Worm (Caenorhabditis elegans) whole organism, late embryonic: ENCODE results near the gene M01F1.8.

Source experiments
- K02D7.2 ChIP-seq: sonication (generic microtip); optimal IDR thresholded peaks from 2 replicates; lab custom pipeline; 2017; ENCODE audit warnings: mild to moderate bottlenecking, missing genetic modification characterization, missing compliant biosample characterization
- K09A11.1 ChIP-seq: sonication (generic microtip); optimal IDR thresholded peaks from 2 replicates; lab custom pipeline; 2017; ENCODE audit warnings: antibody characterized with exemption, mild to moderate bottlenecking, missing genetic modification characterization, missing compliant biosample characterization; ENCODE audit not compliant: insufficient read depth
- T23F11.4 ChIP-seq: fragments of 200-800 bp; sonication (Bioruptor generic); optimal IDR thresholded peaks from 2 replicates; lab custom pipeline; 2018; ENCODE audit warnings: mild to moderate bottlenecking, missing genetic modification characterization, missing compliant biosample characterization
- ahr-1 ChIP-seq: sonication (generic microtip); optimal IDR thresholded peaks from 2 replicates; lab custom pipeline; 2016; ENCODE audit warnings: missing genetic modification characterization, missing compliant biosample characterization
- ceh-19 ChIP-seq: fragments of 200-800 bp; sonication (Bioruptor generic); optimal IDR thresholded peaks from 2 replicates; lab custom pipeline; 2018; ENCODE audit warnings: mild to moderate bottlenecking, missing genetic modification characterization, missing compliant biosample characterization
- ceh-22 ChIP-seq: sonication (generic microtip); optimal IDR thresholded peaks from 2 replicates; lab custom pipeline; 2017; ENCODE audit warnings: missing biosample characterization, missing genetic modification characterization
- ceh-24 ChIP-seq: sonication (generic microtip); optimal IDR thresholded peaks from 2 replicates; lab custom pipeline; 2016; ENCODE audit warnings: mild to moderate bottlenecking, missing genetic modification characterization, missing compliant biosample characterization
- ceh-31 ChIP-seq: sonication (generic microtip); optimal IDR thresholded peaks from 2 replicates; lab custom pipeline; 2016; ENCODE audit warnings: missing genetic modification characterization, missing compliant biosample characterization
- ceh-48 ChIP-seq: sonication (generic microtip); optimal IDR thresholded peaks from 2 replicates; lab custom pipeline; 2016; ENCODE audit warnings: missing genetic modification characterization, inconsistent platforms, missing compliant biosample characterization
- che-1 ChIP-seq: sonication (generic microtip); optimal IDR thresholded peaks from 2 replicates; lab custom pipeline; 2016; ENCODE audit warnings: mild to moderate bottlenecking, missing genetic modification characterization, missing compliant biosample characterization
- dve-1 ChIP-seq: sonication (generic microtip); optimal IDR thresholded peaks from 2 replicates; lab custom pipeline; 2017; ENCODE audit warnings: antibody characterized with exemption, mild to moderate bottlenecking, missing genetic modification characterization, missing compliant biosample characterization
- eyg-1 ChIP-seq: sonication (generic microtip); optimal IDR thresholded peaks from 2 replicates; lab custom pipeline; 2016; ENCODE audit warnings: missing genotype, missing genetic modification characterization, missing compliant biosample characterization
- fax-1 ChIP-seq: sonication (generic microtip); optimal IDR thresholded peaks from 2 replicates; lab custom pipeline; 2016; ENCODE audit warnings: missing genotype, missing genetic modification characterization, missing compliant biosample characterization
- fkh-10 ChIP-seq: fragments of 150-350 bp; optimal IDR thresholded peaks from 2 replicates; lab custom pipeline; 2014; ENCODE audit warnings: missing biosample characterization, missing genetic modification reagents, missing genetic modification characterization
- hlh-13 ChIP-seq: fragments of 200-800 bp; sonication (Bioruptor generic); optimal IDR thresholded peaks from 2 replicates; lab custom pipeline; 2018; ENCODE audit warnings: mild to moderate bottlenecking, missing genetic modification characterization, missing compliant biosample characterization
- hlh-30 ChIP-seq: sonication (generic microtip); optimal IDR thresholded peaks from 2 replicates; lab custom pipeline; 2017; ENCODE audit warnings: antibody characterized with exemption, missing genetic modification characterization, missing compliant biosample characterization; ENCODE audit not compliant: insufficient read depth
- hlh-6 ChIP-seq: sonication (generic microtip); optimal IDR thresholded peaks from 2 replicates; lab custom pipeline; 2016; ENCODE audit warnings: missing genotype, missing genetic modification characterization, missing compliant biosample characterization
- hlh-8 ChIP-seq: sonication (generic microtip); optimal IDR thresholded peaks from 2 replicates; lab custom pipeline; 2016; ENCODE audit warnings: missing genotype, missing genetic modification characterization, missing compliant biosample characterization
- lin-11 ChIP-seq: fragments of 200-800 bp; sonication (Bioruptor generic); optimal IDR thresholded peaks from 2 replicates; lab custom pipeline; 2018; ENCODE audit warnings: mild to moderate bottlenecking, missing genetic modification characterization, missing compliant biosample characterization
- mec-3 ChIP-seq: sonication (generic microtip); optimal IDR thresholded peaks from 2 replicates; lab custom pipeline; 2016; ENCODE audit warnings: borderline replicate concordance, missing genetic modification characterization, missing compliant biosample characterization
- nhr-11 ChIP-seq: fragments of 150-350 bp; optimal IDR thresholded peaks from 2 replicates; lab custom pipeline; 2014; ENCODE audit warnings: missing biosample characterization, missing genetic modification characterization
- nhr-232 ChIP-seq: sonication (generic microtip); optimal IDR thresholded peaks from 2 replicates; lab custom pipeline; 2016; ENCODE audit warnings: missing genetic modification characterization, missing compliant biosample characterization
- odd-2 ChIP-seq: sonication (generic microtip); optimal IDR thresholded peaks from 2 replicates; lab custom pipeline; 2017; ENCODE audit warnings: antibody characterized with exemption, mild to moderate bottlenecking, missing genetic modification characterization, missing compliant biosample characterization
- pag-3 ChIP-seq: sonication (generic microtip); optimal IDR thresholded peaks from 2 replicates; lab custom pipeline; 2016; ENCODE audit warnings: missing compliant biosample characterization, missing genetic modification characterization, borderline replicate concordance
- pat-9 ChIP-seq: fragments of 200-800 bp; sonication (Bioruptor generic); optimal IDR thresholded peaks from 2 replicates; lab custom pipeline; 2018; ENCODE audit warnings: mild to moderate bottlenecking, missing genetic modification characterization, moderate library complexity, missing compliant biosample characterization
- pax-1 ChIP-seq: fragments of 150-350 bp; optimal IDR thresholded peaks from 2 replicates; lab custom pipeline; 2014; ENCODE audit warnings: missing biosample characterization, missing genetic modification characterization
- pha-4 ChIP-seq: fragments of 150-350 bp; optimal IDR thresholded peaks from 2 replicates; lab custom pipeline; 2018; ENCODE audit warnings: missing biosample characterization, missing genetic modification reagents, missing genetic modification characterization
- pros-1 ChIP-seq: fragments of 150-350 bp; optimal IDR thresholded peaks from 2 replicates; lab custom pipeline; 2014; ENCODE audit warnings: missing biosample characterization, missing genetic modification reagents, missing genetic modification characterization
- ref-2 ChIP-seq: sonication (generic microtip); optimal IDR thresholded peaks from 2 replicates; lab custom pipeline; 2016; ENCODE audit warnings: missing genetic modification characterization, missing compliant biosample characterization
- rnt-1 ChIP-seq: sonication (generic microtip); optimal IDR thresholded peaks from 2 replicates; lab custom pipeline; 2016; ENCODE audit warnings: missing genetic modification characterization, missing compliant biosample characterization
- sdc-2 ChIP-seq: sonication (generic microtip); optimal IDR thresholded peaks from 2 replicates; lab custom pipeline; 2016; ENCODE audit warnings: missing genotype, missing genetic modification characterization, missing compliant biosample characterization
- sox-2 ChIP-seq: fragments of 200-800 bp; sonication (Bioruptor generic); IDR thresholded peaks from 2 replicates; pipeline ENCODE4 v1.3.6; 2022; ENCODE audit warnings: missing genetic modification reagents, missing genetic modification characterization, missing compliant biosample characterization
- unc-3 ChIP-seq, 2 experiments: fragments of 200-800 bp in 1 of 2; sonication (Bioruptor generic) in 1 of 2; sonication (generic microtip) in 1 of 2; conservative IDR thresholded peaks in 1 of 2; optimal IDR thresholded peaks in 1 of 2; 2 replicates each; pipeline versions ENCODE4 v1.3.6 to Lab custom; 2016 to 2022; ENCODE audit warnings: missing compliant biosample characterization in 2 of 2, missing genetic modification characterization in 2 of 2, missing genetic modification reagents in 1 of 2
- unc-86 ChIP-seq: sonication (generic microtip); optimal IDR thresholded peaks from 2 replicates; lab custom pipeline; 2016; ENCODE audit warnings: missing genetic modification characterization, missing compliant biosample characterization

Gene M01F1.8

ce11 chrIII:3532035-3532434, 29.7 kb upstream of the M01F1.8 start (continued):
- TF ChIP-seq eyg-1 (tag; lab: Kevin White, UChicago) (no peak), pax-1 (tag; lab: Kevin White, UChicago) (peak; percentile 61), T23F11.4 (GFP tag; lab: Kevin White, UChicago) (no peak), ceh-48 (tag; lab: Kevin White, UChicago) (peak; percentile 72), fax-1 (tag; lab: Kevin White, UChicago) (no peak), dve-1 (tag; lab: Kevin White, UChicago) (peak; percentile 4), rnt-1 (tag; lab: Kevin White, UChicago) (peak; percentile 35), hlh-6 (no peak), unc-86 (tag; lab: Kevin White, UChicago) (no peak), K09A11.1 (no peak), ceh-24 (no peak), nhr-11 (no peak), K02D7.2 (no peak)
- TF ChIP-seq, all 69 proteins: peak for 13

DNA sequence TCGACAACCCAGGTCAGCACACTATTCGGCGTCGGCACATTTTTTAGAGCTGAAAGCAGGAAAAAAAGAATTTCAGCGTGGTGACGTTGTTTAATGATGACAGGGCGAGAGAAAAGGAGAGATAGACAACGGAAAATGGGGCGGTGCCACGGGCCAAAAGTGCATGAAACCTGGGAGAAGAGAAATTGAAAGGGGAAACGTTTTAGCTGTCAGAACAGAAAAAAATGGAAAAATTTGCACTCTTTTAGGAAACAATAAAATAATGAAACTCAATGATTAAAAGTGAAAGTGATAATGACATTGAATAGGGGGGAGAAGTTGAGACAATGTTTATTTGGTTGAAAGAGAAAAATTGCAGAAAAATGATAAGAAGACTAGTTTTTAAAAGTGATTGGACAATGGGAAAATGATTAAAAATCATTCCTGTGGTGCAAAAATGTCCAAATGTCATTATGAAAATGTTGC, 27.4 kb upstream of the M01F1.8 start, which contains the start of gene pitp-1:
Gene pitp-1 (minus strand): TSS at position 51 of the 465 bp plus-strand sequence.
- TF ChIP-seq pros-1 (tag; lab: Kevin White, UChicago), result no peak
- TF ChIP-seq che-1 (tag; lab: Kevin White, UChicago), result no peak
- no peak for TF ChIP-seq ceh-31 (tag; lab: Kevin White, UChicago)
- no peak for TF ChIP-seq hlh-30 (tag; lab: Kevin White, UChicago)
- TF ChIP-seq ceh-19 (GFP tag; lab: Kevin White, UChicago), result no peak
- no peak for TF ChIP-seq fkh-10 (GFP tag; lab: Kevin White, UChicago)

DNA sequence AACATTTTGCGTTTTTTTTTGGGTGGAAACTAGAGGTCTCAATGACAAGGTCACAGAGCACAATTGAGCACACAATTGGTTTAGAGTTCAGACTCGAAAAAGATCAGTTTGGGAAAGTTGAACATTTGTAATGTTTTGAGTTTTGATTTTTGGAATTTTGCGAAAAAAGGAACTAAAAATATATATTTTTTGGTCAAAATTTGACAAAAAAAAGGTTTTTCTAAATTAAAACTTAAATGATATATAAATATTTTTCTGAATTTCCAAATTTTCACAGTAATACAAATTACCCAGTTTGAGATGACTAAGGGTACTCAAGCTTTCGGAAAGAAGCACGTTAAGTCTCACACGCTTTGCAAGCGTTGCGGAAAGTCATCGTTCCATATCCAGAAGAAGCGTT, 26.0 kb upstream of the M01F1.8 start, which contains the start of gene rpl-37:
Gene rpl-37 (plus strand): TSS at position 301 of the 400 bp plus-strand sequence.
- TF ChIP-seq sdc-2, result no peak
- TF ChIP-seq pat-9 (tag; lab: Kevin White, UChicago), result no peak
- no peak for TF ChIP-seq eyg-1 (tag; lab: Kevin White, UChicago)
- no peak for TF ChIP-seq nhr-11
- no peak for TF ChIP-seq rnt-1 (tag; lab: Kevin White, UChicago)
- no peak for TF ChIP-seq K09A11.1
- TF ChIP-seq odd-2, result no peak
- no peak for TF ChIP-seq mec-3 (tag; lab: Kevin White, UChicago)
- no peak for TF ChIP-seq sox-2 (GFP tag; lab: Robert Waterston, UW)
- no peak for TF ChIP-seq ahr-1 (tag; lab: Kevin White, UChicago)
- no peak for TF ChIP-seq ref-2 (tag; lab: Kevin White, UChicago)
- no peak for TF ChIP-seq pag-3 (tag; lab: Kevin White, UChicago)

DNA sequence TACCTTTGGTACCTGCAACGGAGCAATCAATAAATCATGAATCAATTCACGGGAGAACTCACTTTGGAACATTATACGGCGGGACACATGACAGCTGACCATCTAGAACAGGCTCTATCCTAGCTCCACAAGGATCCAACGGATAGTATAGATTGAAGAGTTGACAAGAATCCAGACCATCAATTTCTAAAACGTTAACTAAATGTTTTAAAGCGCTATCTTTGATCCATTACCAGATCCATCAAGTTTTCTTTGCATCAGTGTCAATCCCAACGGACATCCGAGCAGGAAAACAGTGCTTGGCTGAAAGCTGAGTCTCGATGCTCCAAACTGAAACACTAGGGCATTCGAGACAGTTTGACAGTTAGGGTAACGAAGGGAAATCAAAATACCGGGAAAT, 21.0 kb upstream of the M01F1.8 start:
- TF ChIP-seq nhr-232 (tag; lab: Kevin White, UChicago) (no peak), sox-2 (GFP tag; lab: Robert Waterston, UW) (no peak), pax-1 (tag; lab: Kevin White, UChicago) (no peak), pha-4 (tag; lab: Kevin White, UChicago) (no peak), unc-3 (GFP tag; conservative IDR thresholded peaks at IDR 0.05; lab: Robert Waterston, UW) (no peak), unc-3 (tag; optimal IDR thresholded peaks at IDR 0.05; lab: Kevin White, UChicago) (no peak), eyg-1 (tag; lab: Kevin White, UChicago) (no peak), hlh-8 (tag; lab: Kevin White, UChicago) (no peak), ceh-22 (no peak), fkh-10 (GFP tag; lab: Kevin White, UChicago) (no peak), hlh-13 (GFP tag; lab: Kevin White, UChicago) (no peak), ceh-24 (no peak), fax-1 (tag; lab: Kevin White, UChicago) (no peak), lin-11 (tag; lab: Kevin White, UChicago) (no peak), unc-86 (tag; lab: Kevin White, UChicago) (no peak)
- TF ChIP-seq, all 69 proteins: peak for 0
